Fruit fly (Drosophila melanogaster) whole organism, embryonic: ENCODE measurements around the gene Oseg1.

Source experiments
- Abd-B ChIP-seq: fragments of 200-800 bp; sonication (Bioruptor generic); optimal IDR thresholded peaks from 2 replicates; lab custom pipeline; 2018; ENCODE audit warnings: missing biosample characterization, mild to moderate bottlenecking, missing genetic modification characterization, moderate library complexity
- Aef1 ChIP-seq: fragments of 200-800 bp; sonication (Bioruptor generic); IDR thresholded peaks from 3 replicates; pipeline ENCODE4 v1.3.6; 2022; ENCODE audit warnings: missing biosample characterization, missing genetic modification characterization
- Awh ChIP-seq: fragments of 200-800 bp; sonication (Bioruptor generic); IDR thresholded peaks from 2 replicates; pipeline ENCODE4, ENCODE4 v1.3.6; 2022; ENCODE audit warnings: missing biosample characterization, missing genetic modification characterization
- B-H2 ChIP-seq: fragments of 200-800 bp; sonication (Bioruptor generic); optimal IDR thresholded peaks from 2 replicates; lab custom pipeline; 2018; ENCODE audit warnings: missing biosample characterization, mild to moderate bottlenecking, missing genetic modification characterization
- Blimp-1 ChIP-seq: fragments of 200-800 bp; sonication (Bioruptor generic); optimal IDR thresholded peaks from 3 replicates; lab custom pipeline; 2018; ENCODE audit warnings: missing biosample characterization, missing genetic modification characterization, mild to moderate bottlenecking, moderate library complexity, missing genetic modification reagents
- Bteb2 ChIP-seq: fragments of 200-800 bp; sonication (Bioruptor generic); optimal IDR thresholded peaks from 2 replicates; lab custom pipeline; 2016; ENCODE audit warnings: missing biosample characterization, missing genetic modification characterization
- CG10209 ChIP-seq: fragments of 200-800 bp; sonication (Bioruptor generic); optimal IDR thresholded peaks from 3 replicates; lab custom pipeline; 2017; ENCODE audit warnings: missing biosample characterization, mild to moderate bottlenecking, missing genetic modification characterization, missing genetic modification reagents
- CG11560 ChIP-seq: fragments of 200-800 bp; sonication (Bioruptor generic); IDR thresholded peaks from 3 replicates; pipeline ENCODE4 v1.3.6; 2022; ENCODE audit warnings: missing biosample characterization, missing genetic modification characterization
- CG12104 ChIP-seq: fragments of 200-800 bp; sonication (Bioruptor generic); optimal IDR thresholded peaks from 3 replicates; lab custom pipeline; 2016; ENCODE audit warnings: missing biosample characterization, missing genetic modification characterization
- CG12299 ChIP-seq: fragments of 200-800 bp; sonication (Bioruptor generic); optimal IDR thresholded peaks from 2 replicates; lab custom pipeline; 2018; ENCODE audit warnings: missing biosample characterization, mild to moderate bottlenecking, missing genetic modification characterization
- CG1233 ChIP-seq: fragments of 200-800 bp; sonication (Bioruptor generic); optimal IDR thresholded peaks from 4 replicates; lab custom pipeline; 2018; ENCODE audit warnings: missing biosample characterization, mild to moderate bottlenecking, missing genetic modification characterization
- CG12942 ChIP-seq: fragments of 200-800 bp; sonication (Bioruptor generic); optimal IDR thresholded peaks from 3 replicates; lab custom pipeline; 2016; ENCODE audit warnings: missing biosample characterization, missing genetic modification characterization
- CG15514 ChIP-seq: fragments of 200-800 bp; sonication (Bioruptor generic); optimal IDR thresholded peaks from 3 replicates; lab custom pipeline; 2017; ENCODE audit warnings: missing biosample characterization, missing genetic modification characterization, mild to moderate bottlenecking, moderate library complexity, missing genetic modification reagents
- CG1603 ChIP-seq: fragments of 200-800 bp; sonication (Bioruptor generic); optimal IDR thresholded peaks from 2 replicates; lab custom pipeline; 2019; ENCODE audit warnings: missing biosample characterization, mild to moderate bottlenecking, missing genetic modification characterization, moderate library complexity
- CG2875 ChIP-seq: fragments of 200-800 bp; sonication (Bioruptor generic); optimal IDR thresholded peaks from 2 replicates; lab custom pipeline; 2017; ENCODE audit warnings: missing biosample characterization, mild to moderate bottlenecking, missing genetic modification characterization, missing genetic modification reagents
- CG30020 ChIP-seq: fragments of 200-800 bp; optimal IDR thresholded peaks from 2 replicates; lab custom pipeline; 2019; ENCODE audit warnings: missing biosample characterization, mild to moderate bottlenecking, missing genetic modification characterization, moderate library complexity
- CG31441 ChIP-seq: fragments of 200-800 bp; sonication (Bioruptor generic); IDR thresholded peaks from 2 replicates; pipeline ENCODE4 v1.3.6; 2022; ENCODE audit warnings: missing biosample characterization, missing genetic modification characterization
- CG32772 ChIP-seq: fragments of 200-800 bp; sonication (Bioruptor generic); IDR thresholded peaks from 2 replicates; pipeline ENCODE4 v1.3.6; 2022; ENCODE audit warnings: missing biosample characterization, missing genetic modification characterization
- CG3847 ChIP-seq: fragments of 200-800 bp; sonication (Bioruptor generic); IDR thresholded peaks from 2 replicates; pipeline ENCODE4 v1.3.6; 2022; ENCODE audit warnings: missing biosample characterization, missing genetic modification characterization
- CG42726 ChIP-seq: fragments of 200-800 bp; sonication (Bioruptor generic); IDR thresholded peaks from 2 replicates; pipeline ENCODE4 v1.3.6; 2022; ENCODE audit warnings: missing biosample characterization, missing genetic modification characterization; ENCODE audit not compliant: partially characterized antibody
- CG4282 ChIP-seq: fragments of 200-800 bp; sonication (Bioruptor generic); optimal IDR thresholded peaks from 2 replicates; lab custom pipeline; 2016; ENCODE audit warnings: missing biosample characterization, missing genetic modification characterization
- CG6254 ChIP-seq: fragments of 200-800 bp; sonication (Bioruptor generic); optimal IDR thresholded peaks from 3 replicates; lab custom pipeline; 2017; ENCODE audit warnings: mild to moderate bottlenecking, missing biosample characterization, missing genetic modification reagents, missing genetic modification characterization
- CG6765 ChIP-seq: fragments of 200-800 bp; sonication (Bioruptor generic); optimal IDR thresholded peaks from 3 replicates; lab custom pipeline; 2017; ENCODE audit warnings: missing biosample characterization, mild to moderate bottlenecking, missing genetic modification characterization
- CG6791 ChIP-seq: fragments of 200-800 bp; sonication (Bioruptor generic); IDR thresholded peaks from 3 replicates; pipeline ENCODE4 v1.3.6; 2022; ENCODE audit warnings: missing biosample characterization, missing genetic modification characterization; ENCODE audit not compliant: partially characterized antibody
- CG9727 ChIP-seq: fragments of 200-800 bp; sonication (Bioruptor generic); optimal IDR thresholded peaks from 3 replicates; lab custom pipeline; 2017; ENCODE audit warnings: missing biosample characterization, mild to moderate bottlenecking, missing genetic modification characterization
- Dll ChIP-seq: fragments of 200-800 bp; sonication (Bioruptor generic); IDR thresholded peaks from 4 replicates; pipeline ENCODE4 v1.3.6; 2022; ENCODE audit warnings: missing biosample characterization, missing genetic modification characterization; ENCODE audit not compliant: partially characterized antibody
- Doc3 ChIP-seq: fragments of 200-800 bp; sonication (Bioruptor generic); IDR thresholded peaks from 3 replicates; pipeline ENCODE4 v1.3.6; 2022; ENCODE audit warnings: missing biosample characterization, missing genetic modification characterization; ENCODE audit not compliant: partially characterized antibody
- E2f1 ChIP-seq: fragments of 200-800 bp; sonication (Bioruptor generic); IDR thresholded peaks from 2 replicates; pipeline ENCODE4 v1.3.6; 2022; ENCODE audit warnings: missing biosample characterization, missing genetic modification characterization
- E2f2 ChIP-seq: fragments of 200-800 bp; sonication (Bioruptor generic); IDR thresholded peaks from 2 replicates; pipeline ENCODE4 v1.3.6; 2022; ENCODE audit warnings: missing biosample characterization, missing genetic modification characterization
- HLH54F ChIP-seq: fragments of 200-800 bp; sonication (Bioruptor generic); optimal IDR thresholded peaks from 3 replicates; lab custom pipeline; 2016; ENCODE audit warnings: missing biosample characterization, missing genetic modification characterization
- Hmx ChIP-seq: fragments of 200-800 bp; sonication (Bioruptor generic); optimal IDR thresholded peaks from 2 replicates; lab custom pipeline; 2016; ENCODE audit warnings: missing biosample characterization, missing genetic modification characterization
- Hr3 ChIP-seq: fragments of 200-800 bp; sonication (Bioruptor generic); optimal IDR thresholded peaks from 3 replicates; lab custom pipeline; 2016; ENCODE audit warnings: missing biosample characterization, missing genetic modification characterization
- Mad ChIP-seq: fragments of 200-800 bp; sonication (Bioruptor generic); optimal IDR thresholded peaks from 2 replicates; lab custom pipeline; 2016; ENCODE audit warnings: missing biosample characterization, missing genetic modification characterization
- NFAT ChIP-seq: fragments of 200-800 bp; sonication (Bioruptor generic); IDR thresholded peaks from 2 replicates; pipeline ENCODE4 v1.3.6; 2022; ENCODE audit warnings: missing biosample characterization, missing genetic modification characterization
- Oaz ChIP-seq: fragments of 200-800 bp; sonication (Bioruptor generic); IDR thresholded peaks from 2 replicates; pipeline ENCODE4 v1.3.6; 2022; ENCODE audit warnings: missing biosample characterization, missing genetic modification characterization
- PHDP ChIP-seq: fragments of 200-800 bp; sonication (Bioruptor generic); optimal IDR thresholded peaks from 3 replicates; lab custom pipeline; 2018; ENCODE audit warnings: missing biosample characterization, mild to moderate bottlenecking, missing genetic modification characterization, moderate library complexity
- Rfx ChIP-seq: fragments of 200-800 bp; sonication (Bioruptor generic); IDR thresholded peaks from 2 replicates; pipeline ENCODE4 v1.3.6; 2022; ENCODE audit warnings: missing biosample characterization, missing genetic modification characterization
- Trl ChIP-seq, 3 experiments: fragments of >200 bp in 2 of 3; fragments of 200-800 bp in 1 of 3; sonication (Bioruptor generic) in 1 of 3; optimal IDR thresholded peaks; 2 replicates in 1 of 3; 3 replicates in 2 of 3; lab custom pipeline; 2016 to 2017; ENCODE audit warnings: missing biosample characterization in 1 of 3, missing genetic modification characterization in 1 of 3
- ac ChIP-seq: fragments of 200-800 bp; sonication (Bioruptor generic); optimal IDR thresholded peaks from 3 replicates; lab custom pipeline; 2017; ENCODE audit warnings: missing biosample characterization, mild to moderate bottlenecking, missing genetic modification characterization
- bab2 ChIP-seq: fragments of 200-800 bp; sonication (Bioruptor generic); optimal IDR thresholded peaks from 2 replicates; lab custom pipeline; 2016; ENCODE audit warnings: missing biosample characterization, missing genetic modification characterization
- cg ChIP-seq: fragments of 200-800 bp; sonication (Bioruptor generic); optimal IDR thresholded peaks from 3 replicates; lab custom pipeline; 2019; ENCODE audit warnings: missing biosample characterization, mild to moderate bottlenecking, missing genetic modification characterization, moderate library complexity
- chm ChIP-seq: fragments of 200-800 bp; sonication (Bioruptor generic); IDR thresholded peaks from 2 replicates; pipeline ENCODE4 v1.3.6; 2022; ENCODE audit warnings: missing biosample characterization, missing genetic modification characterization
- dan ChIP-seq: fragments of 200-800 bp; sonication (Bioruptor generic); IDR thresholded peaks from 2 replicates; pipeline ENCODE4 v1.3.6; 2022; ENCODE audit warnings: missing biosample characterization, missing genetic modification characterization
- dm ChIP-seq: fragments of 200-800 bp; sonication (Bioruptor generic); optimal IDR thresholded peaks from 3 replicates; lab custom pipeline; 2016; ENCODE audit warnings: missing biosample characterization, missing genetic modification characterization
- dmrt11E ChIP-seq: fragments of 200-800 bp; sonication (Bioruptor generic); optimal IDR thresholded peaks from 3 replicates; lab custom pipeline; 2018; ENCODE audit warnings: missing biosample characterization, mild to moderate bottlenecking, missing genetic modification characterization, moderate library complexity
- esg ChIP-seq: fragments of 200-800 bp; sonication (Bioruptor generic); conservative IDR thresholded peaks from 2 replicates; pipeline ENCODE4 v1.3.6; 2022; ENCODE audit warnings: missing biosample characterization, missing genetic modification characterization
- nmo ChIP-seq: fragments of 200-800 bp; sonication (Bioruptor generic); optimal IDR thresholded peaks from 2 replicates; lab custom pipeline; 2018; ENCODE audit warnings: missing biosample characterization, mild to moderate bottlenecking, missing genetic modification characterization, moderate library complexity
- ro ChIP-seq: fragments of 200-800 bp; sonication (Bioruptor generic); IDR thresholded peaks from 2 replicates; pipeline ENCODE4 v1.3.6; 2022; ENCODE audit warnings: missing biosample characterization, missing genetic modification characterization
- schlank ChIP-seq: fragments of 200-800 bp; sonication (Bioruptor generic); optimal IDR thresholded peaks from 2 replicates; lab custom pipeline; 2018; ENCODE audit warnings: missing biosample characterization, mild to moderate bottlenecking, missing genetic modification characterization
- wdn ChIP-seq: fragments of 200-800 bp; sonication (Bioruptor generic); IDR thresholded peaks from 2 replicates; pipeline ENCODE4 v1.3.6; 2022; ENCODE audit warnings: missing biosample characterization, missing genetic modification characterization
- zen2 ChIP-seq: fragments of 200-800 bp; sonication (Bioruptor generic); IDR thresholded peaks from 3 replicates; pipeline ENCODE4 v1.3.6; 2022; ENCODE audit warnings: missing biosample characterization, missing genetic modification characterization; ENCODE audit not compliant: partially characterized antibody

Gene Oseg1

dm6 chr3L:8411439-8411897, 1.2 kb downstream of the Oseg1 start, which contains the start of gene Exo70 (continued):
- TF ChIP-seq Trl (optimal IDR thresholded peaks at IDR 0.05; lab: Kevin White, UChicago) (no peak), Trl (GFP tag; optimal IDR thresholded peaks at IDR 0.05; lab: Kevin White, UChicago) (no peak), CG6254 (no peak), chm (no peak), Mad (GFP tag; lab: Kevin White, UChicago) (no peak), CG6791 (no peak), CG1603 (tag; lab: Kevin White, UChicago) (no peak), E2f1 (no peak), CG42726 (GFP tag; lab: Robert Waterston, UW) (no peak), ro (GFP tag; lab: Robert Waterston, UW) (no peak), CG12299 (no peak), ac (GFP tag; lab: Kevin White, UChicago) (no peak), Hmx (GFP tag; lab: Kevin White, UChicago) (no peak), PHDP (no peak), B-H2 (GFP tag; lab: Kevin White, UChicago) (no peak), Blimp-1 (GFP tag; lab: Kevin White, UChicago) (no peak), CG10209 (GFP tag; lab: Kevin White, UChicago) (no peak), dm (GFP tag; lab: Kevin White, UChicago) (no peak), CG9727 (peak; percentile 4), CG32772 (peak; percentile 64), Aef1 (GFP tag; lab: Robert Waterston, UW) (no peak), wdn (GFP tag; lab: Robert Waterston, UW) (no peak), cg (GFP tag; lab: Kevin White, UChicago) (no peak), Doc3 (GFP tag; lab: Robert Waterston, UW) (no peak), NFAT (no peak), Dll (GFP tag; lab: Robert Waterston, UW) (no peak), CG6765 (GFP tag; lab: Kevin White, UChicago) (no peak), bab2 (GFP tag; lab: Kevin White, UChicago) (no peak), zen2 (GFP tag; lab: Robert Waterston, UW) (no peak), E2f2 (GFP tag; lab: Robert Waterston, UW) (peak; percentile 15; the same call in 1 of the 2 replicates), esg (GFP tag; lab: Robert Waterston, UW) (no peak), dan (GFP tag; lab: Robert Waterston, UW) (no peak), CG30020 (tag; lab: Kevin White, UChicago) (no peak), CG12942 (GFP tag; lab: Kevin White, UChicago) (no peak), nmo (GFP tag; lab: Kevin White, UChicago) (peak; percentile 65), dmrt11E (tag; lab: Kevin White, UChicago) (no peak), Abd-B (GFP tag; lab: Kevin White, UChicago) (peak; percentile 17), Hr3 (GFP tag; lab: Kevin White, UChicago) (no peak), CG3847 (GFP tag; lab: Robert Waterston, UW) (no peak), Rfx (peak; percentile 64), Awh (GFP tag; lab: Robert Waterston, UW) (no peak), CG15514 (GFP tag; lab: Kevin White, UChicago) (peak; percentile 43), CG11560 (tag; lab: Robert Waterston, UW) (no peak), CG12104 (GFP tag; lab: Kevin White, UChicago) (no peak), CG31441 (GFP tag; lab: Robert Waterston, UW) (no peak), CG4282 (GFP tag; lab: Kevin White, UChicago) (no peak), schlank (tag; lab: Kevin White, UChicago) (no peak), Oaz (GFP tag; lab: Robert Waterston, UW) (no peak), CG1233 (GFP tag; lab: Kevin White, UChicago) (no peak), HLH54F (GFP tag; lab: Kevin White, UChicago) (peak; percentile 15), CG2875 (no peak), Bteb2 (GFP tag; lab: Kevin White, UChicago) (no peak)
